Worm (Caenorhabditis elegans): Measurements from ENCODE around the gene R07B1.5.

R07B1.5 gene

DNA sequence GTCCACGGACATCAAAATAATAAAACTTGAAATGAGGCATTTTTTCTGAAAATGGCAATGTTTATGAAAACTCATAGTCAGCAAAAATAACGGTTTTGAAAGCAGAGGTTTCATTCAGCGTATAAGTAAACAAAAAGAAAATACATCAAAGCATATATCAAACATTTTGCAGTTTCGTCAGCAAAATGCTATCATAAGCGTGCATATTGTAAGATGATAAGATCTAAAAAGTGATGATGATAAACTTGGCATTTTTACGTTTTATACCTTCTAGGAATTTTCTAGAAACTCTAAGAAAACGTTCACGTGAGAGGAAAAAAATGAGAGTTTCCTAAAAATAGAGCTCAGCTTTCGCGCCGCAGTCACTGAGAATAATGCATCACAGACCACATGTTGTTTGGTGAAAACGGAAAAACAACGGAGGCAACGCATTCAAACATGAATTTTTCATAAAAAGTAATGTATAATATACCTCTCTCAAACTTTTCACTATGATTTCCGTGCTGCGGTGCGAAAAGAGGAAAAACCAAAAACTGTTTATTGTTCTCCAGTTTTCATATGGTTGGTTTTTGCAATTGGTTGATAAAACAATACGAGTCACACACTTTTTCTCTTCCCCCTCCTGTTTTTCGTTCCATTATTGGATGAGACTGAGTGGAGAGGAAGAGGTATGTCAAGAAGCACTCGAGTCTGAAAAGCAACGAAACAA lies at the start of gene R07B1.5, which contains the start of gene gst-36:
Gene R07B1.5 (plus strand): TSS at position 665 of the 709 bp plus-strand sequence.
Gene gst-36 (minus strand): TSS at position 45 of the 709 bp plus-strand sequence.
- TF ChIP-seq tbp1 (GFP tag; optimal IDR thresholded peaks at IDR 0.05) (no peak), madf-10 (tag; optimal IDR thresholded peaks at IDR 0.05) (no peak), tbx-9 (tag; optimal IDR thresholded peaks at IDR 0.05; ENCODE audit: borderline replicate concordance) (no peak), xnd-1 (tag; optimal IDR thresholded peaks at IDR 0.05) (no peak), unc-62 (GFP tag; optimal IDR thresholded peaks at IDR 0.05) (no peak), die-1 (tag; optimal IDR thresholded peaks at IDR 0.05) (no peak), rpc-1 (optimal IDR thresholded peaks at IDR 0.05) (no peak), rpc-1 (tag; optimal IDR thresholded peaks at IDR 0.05) (no peak), nhr-80 (tag; optimal IDR thresholded peaks at IDR 0.05) (peak; percentile 68)

DNA sequence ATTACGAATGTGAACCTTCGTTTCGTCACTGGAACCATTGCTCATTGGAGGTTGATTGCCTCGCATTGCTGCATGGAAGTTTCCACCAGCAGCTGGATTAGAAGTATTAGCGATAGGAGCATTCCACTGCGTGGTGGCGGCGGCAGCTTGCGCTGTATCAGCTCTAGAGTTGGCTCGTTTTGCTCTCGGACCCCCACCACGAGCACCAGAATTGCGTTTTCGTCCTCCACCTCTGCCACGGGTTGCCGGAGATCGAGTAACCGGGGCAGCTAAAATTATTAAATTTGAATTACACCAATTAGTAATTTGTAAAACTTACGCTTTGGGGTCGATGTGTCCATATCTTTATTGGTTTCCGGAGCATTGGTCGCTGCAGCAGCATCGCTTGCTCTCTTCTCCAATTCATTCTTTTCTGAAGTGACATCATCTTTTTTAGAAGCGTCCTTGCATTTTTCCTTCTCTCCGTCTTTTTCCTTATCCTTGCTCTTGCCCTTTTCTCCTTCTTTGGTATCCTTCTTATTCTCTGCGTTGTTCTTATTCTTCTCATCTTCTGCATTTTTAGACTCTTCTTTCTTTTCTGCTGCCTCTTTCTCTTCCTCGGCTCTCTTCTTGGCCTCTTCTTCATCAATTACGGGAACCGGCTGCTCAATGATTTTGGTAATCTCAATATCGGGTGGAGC lies 49.1 kb upstream of the R07B1.5 start:
- no peak for TF ChIP-seq hlh-26 (GFP tag; conservative IDR thresholded peaks at IDR 0.05)
- TF ChIP-seq C17E4.6 (GFP tag; IDR thresholded peaks at IDR 0.05): no peak
- TF ChIP-seq mcd-1 (GFP tag; IDR thresholded peaks at IDR 0.05): 0 out of 2 replicates have a peak, but pooled peaks have one; percentile 7
- TF ChIP-seq zfh-2 (GFP tag; conservative IDR thresholded peaks at IDR 0.05): peak; percentile 52

DNA sequence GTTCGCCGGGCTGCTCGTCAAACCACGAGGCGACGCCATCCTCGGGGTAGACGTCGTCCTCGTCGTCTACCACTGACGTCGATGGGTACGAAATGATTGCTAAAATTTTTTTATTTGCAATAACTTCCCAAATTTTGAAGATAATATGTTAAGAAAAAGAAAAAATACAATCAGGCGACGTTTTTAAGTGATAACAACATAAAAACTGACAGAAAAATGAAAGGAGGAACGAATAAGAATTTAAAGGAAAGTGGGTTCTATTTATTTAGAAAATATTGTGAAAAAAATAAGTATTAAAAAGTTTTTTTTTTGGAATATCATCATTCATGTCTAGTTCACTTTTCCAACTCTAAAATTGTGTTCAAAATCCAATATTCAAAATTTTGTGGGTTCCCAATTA lies 41.2 kb upstream of the R07B1.5 start, which contains the start of gene dpy-22:
Gene dpy-22 (minus strand): TSS at position 101 of the 400 bp plus-strand sequence.
- TF ChIP-seq tbp1 (GFP tag; optimal IDR thresholded peaks at IDR 0.05) (no peak), aptf-2 (GFP tag; conservative IDR thresholded peaks at IDR 0.05) (no peak), pha-4 (tag; optimal IDR thresholded peaks at IDR 0.05) (no peak), nhr-80 (tag; optimal IDR thresholded peaks at IDR 0.05) (no peak), dox-1 (GFP tag; IDR thresholded peaks at IDR 0.05) (no peak), pbrm-1 (GFP tag; IDR thresholded peaks at IDR 0.05) (no peak), nhr-27 (tag; optimal IDR thresholded peaks at IDR 0.05) (no peak), D2030.7 (GFP tag; IDR thresholded peaks at IDR 0.05) (no peak), B0336.3 (GFP tag; IDR thresholded peaks at IDR 0.05) (no peak), Y95B8A.8 (GFP tag; IDR thresholded peaks at IDR 0.05) (no peak)

DNA sequence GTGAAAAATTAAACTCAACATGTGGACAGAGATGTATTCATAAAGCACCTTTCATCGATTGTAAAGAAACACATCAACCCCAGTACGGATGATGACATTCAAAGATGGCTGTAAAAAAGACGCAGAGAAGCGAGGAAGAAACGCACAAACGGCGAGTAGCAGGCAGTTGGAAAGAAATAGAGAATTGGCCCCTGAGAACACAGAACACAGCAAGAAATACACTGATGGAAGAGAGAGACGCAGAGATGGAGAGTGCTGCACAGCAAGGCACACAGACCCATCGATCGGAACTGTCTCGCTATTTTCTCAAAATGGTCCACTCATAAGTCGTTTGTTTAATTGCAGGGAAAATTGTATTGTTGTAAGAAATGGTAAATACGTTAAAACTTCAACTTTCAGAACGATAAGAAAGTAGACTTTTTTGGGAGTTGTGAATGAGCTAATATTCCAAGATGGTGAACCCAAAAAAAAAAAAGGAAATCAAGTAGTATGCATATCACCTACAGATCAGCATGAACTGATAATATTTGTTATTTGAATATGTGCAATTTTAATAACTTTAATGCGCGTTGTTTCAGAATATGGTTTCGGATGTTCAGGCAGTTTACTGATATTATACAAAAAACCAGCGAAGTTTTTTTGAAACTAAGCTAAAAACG lies 40.6 kb upstream of the R07B1.5 start:
- peak; percentile 26 for TF ChIP-seq ceh-27 (GFP tag; optimal IDR thresholded peaks at IDR 0.05)
- no peak for TF ChIP-seq snpc-1.3 (tag; optimal IDR thresholded peaks at IDR 0.05; ENCODE audit: insufficient read depth)
- peak; percentile 69 for TF ChIP-seq lin-40 (tag; optimal IDR thresholded peaks at IDR 0.05)
- TF ChIP-seq hmg-1.2 (GFP tag; IDR thresholded peaks at IDR 0.05): peak; percentile 91
- peak; percentile 39; the same call in 1 of the 2 replicates for TF ChIP-seq mcd-1 (GFP tag; IDR thresholded peaks at IDR 0.05)
- TF ChIP-seq nhr-80 (tag; optimal IDR thresholded peaks at IDR 0.05): peak; percentile 62
- TF ChIP-seq ets-4 (GFP tag; optimal IDR thresholded peaks at IDR 0.05): no peak
- peak; percentile 48 for TF ChIP-seq K12H6.12 (tag; optimal IDR thresholded peaks at IDR 0.05)
- TF ChIP-seq nhr-179 (tag; optimal IDR thresholded peaks at IDR 0.05): no peak
- TF ChIP-seq egrh-3 (GFP tag; IDR thresholded peaks at IDR 0.05): no peak
- peak; percentile 66 for TF ChIP-seq ZK185.1 (tag; optimal IDR thresholded peaks at IDR 0.05; ENCODE audit: poor library complexity, severe bottlenecking)
- no peak for TF ChIP-seq B0035.1 (tag; optimal IDR thresholded peaks at IDR 0.05)
- TF ChIP-seq attf-5 (GFP tag; optimal IDR thresholded peaks at IDR 0.05): peak; percentile 35
- TF ChIP-seq tlf-1 (GFP tag; optimal IDR thresholded peaks at IDR 0.05): no peak
- TF ChIP-seq pbrm-1 (GFP tag; IDR thresholded peaks at IDR 0.05): 0 out of 2 replicates have a peak, but pooled peaks have one; percentile 30
- TF ChIP-seq dox-1 (GFP tag; IDR thresholded peaks at IDR 0.05): 0 out of 2 replicates have a peak, but pooled peaks have one; percentile 47
- TF ChIP-seq akir-1 (GFP tag; optimal IDR thresholded peaks at IDR 0.05): no peak
- peak; percentile 39; the same call in 1 of the 2 replicates for TF ChIP-seq zfh-2 (GFP tag; conservative IDR thresholded peaks at IDR 0.05)
- no peak for TF ChIP-seq F57A8.1 (GFP tag; optimal IDR thresholded peaks at IDR 0.05)
- 0 out of 2 replicates have a peak, but pooled peaks have one; percentile 51 for TF ChIP-seq K11D2.4 (GFP tag; IDR thresholded peaks at IDR 0.05)
- 0 out of 2 replicates have a peak, but pooled peaks have one; percentile 23 for TF ChIP-seq madf-3 (GFP tag; IDR thresholded peaks at IDR 0.05)
- TF ChIP-seq lsy-27 (tag; optimal IDR thresholded peaks at IDR 0.05; ENCODE audit: borderline replicate concordance, insufficient read depth): no peak

Measured in whole organism, young adult.